Worm (Caenorhabditis elegans) whole organism, midembryonic: ENCODE measurements around the gene F44E2.9.

Experiments used
- T22C8.4 ChIP-seq: fragments of 200-800 bp; sonication (Bioruptor generic); IDR thresholded peaks from 2 replicates; pipeline ENCODE4 v1.3.6; 2022; ENCODE audit warnings: missing genetic modification characterization, missing compliant biosample characterization
- cog-1 ChIP-seq: sonication (generic microtip); optimal IDR thresholded peaks from 2 replicates; lab custom pipeline; 2016; ENCODE audit warnings: missing genetic modification characterization, missing compliant biosample characterization
- flt-1 ChIP-seq: fragments of 200-800 bp; sonication (Bioruptor generic); IDR thresholded peaks from 2 replicates; pipeline ENCODE4 v1.3.6; 2022; ENCODE audit warnings: missing genetic modification characterization, missing compliant biosample characterization
- med-1 ChIP-seq: sonication (generic microtip); optimal IDR thresholded peaks from 2 replicates; lab custom pipeline; 2017; ENCODE audit warnings: missing genetic modification characterization, mild to moderate bottlenecking, missing compliant biosample characterization, antibody characterized with exemption, missing genetic modification reagents; ENCODE audit not compliant: insufficient read depth
- ztf-23 ChIP-seq: fragments of 200-800 bp; sonication (Bioruptor generic); IDR thresholded peaks from 2 replicates; pipeline ENCODE4 v1.3.6; 2022; ENCODE audit warnings: missing genetic modification reagents, missing genetic modification characterization, missing compliant biosample characterization
- ztf-29 ChIP-seq: fragments of 200-800 bp; sonication (Bioruptor generic); IDR thresholded peaks from 2 replicates; pipeline ENCODE4 v1.3.6; 2022; ENCODE audit warnings: missing genetic modification reagents, missing genetic modification characterization, missing compliant biosample characterization

- no peak for TF ChIP-seq med-1 (GFP tag; lab: Kevin White, UChicago)
- no peak for TF ChIP-seq ztf-23
- no peak for TF ChIP-seq T22C8.4 (GFP tag; lab: Robert Waterston, UW)
- TF ChIP-seq flt-1 = no peak
- no peak for TF ChIP-seq ztf-29 (GFP tag; lab: Robert Waterston, UW)
- TF ChIP-seq cog-1 (tag; lab: Kevin White, UChicago) = no peak
These were observed 34.6 kb downstream of the F44E2.9 start for ce11 chrIII:8815699-8816098.
